Worm (Caenorhabditis elegans): ENCODE measurements around the gene smc-3.

DNA sequence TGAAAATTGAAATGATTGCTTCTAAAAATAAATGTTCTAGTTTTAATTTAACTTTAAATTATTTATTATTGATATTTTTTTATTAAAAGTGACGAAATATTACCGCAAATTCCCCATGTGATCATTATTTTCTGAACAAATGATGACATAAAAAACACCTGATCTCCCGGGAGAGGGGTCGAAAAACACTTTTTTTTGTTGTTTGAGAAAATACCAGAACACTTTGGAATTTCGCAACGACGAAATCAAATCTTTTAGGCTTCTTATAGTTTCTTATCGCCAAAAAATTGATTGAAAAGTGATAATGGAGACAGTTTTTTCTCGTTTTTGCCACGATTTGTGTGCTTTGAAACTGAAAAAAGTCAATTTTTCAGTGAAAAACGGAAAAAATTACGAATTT lies 46.4 kb upstream of the smc-3 start:
- TF ChIP-seq him-1 (tag; optimal IDR thresholded peaks at IDR 0.05) (no peak), W03F9.2 (tag; optimal IDR thresholded peaks at IDR 0.05) (no peak), dao-5 (tag; optimal IDR thresholded peaks at IDR 0.05) (no peak)

Measured in whole organism, L4/young adult.